Worm (Caenorhabditis elegans): Measurements from ENCODE around the gene fbxa-214.

The fbxa-214 gene

ce11 chrV:6053188-6053687, 16.6 kb downstream of the fbxa-214 start, which contains the start of gene seip-1 (continued):
- no peak for TF ChIP-seq lin-40 (tag; optimal IDR thresholded peaks at IDR 0.05)
- TF ChIP-seq lir-1 (GFP tag; conservative IDR thresholded peaks at IDR 0.05), result 0 out of 2 replicates have a peak, but pooled peaks have one; percentile 16
- TF ChIP-seq Y79H2A.3 (GFP tag; conservative IDR thresholded peaks at IDR 0.05), result no peak
- TF ChIP-seq C06A6.2 (GFP tag; conservative IDR thresholded peaks at IDR 0.05), result no peak
- no peak for TF ChIP-seq let-526 (GFP tag; IDR thresholded peaks at IDR 0.05)
- TF ChIP-seq xnd-1 (tag; optimal IDR thresholded peaks at IDR 0.05), result no peak
- TF ChIP-seq efl-1 (GFP tag; optimal IDR thresholded peaks at IDR 0.05), result peak; percentile 48
- no peak for TF ChIP-seq nfya-1 (tag; optimal IDR thresholded peaks at IDR 0.05; ENCODE audit: borderline replicate concordance, insufficient read depth)
- TF ChIP-seq rpc-1 (optimal IDR thresholded peaks at IDR 0.05), result no peak
- no peak for TF ChIP-seq rpc-1 (tag; optimal IDR thresholded peaks at IDR 0.05)
- TF ChIP-seq C17E4.6 (GFP tag; IDR thresholded peaks at IDR 0.05), result no peak
- TF ChIP-seq attf-6 (GFP tag; IDR thresholded peaks at IDR 0.05), result no peak
- TF ChIP-seq Y53G8AR.9 (GFP tag; conservative IDR thresholded peaks at IDR 0.05), result no peak
- peak; percentile 24 for TF ChIP-seq madf-10 (tag; optimal IDR thresholded peaks at IDR 0.05)
- TF ChIP-seq cebp-1 (GFP tag; IDR thresholded peaks at IDR 0.05), result peak; percentile 70
- TF ChIP-seq cebp-1 (tag; optimal IDR thresholded peaks at IDR 0.05), result peak; percentile 94
- no peak for TF ChIP-seq snpc-1.3 (tag; optimal IDR thresholded peaks at IDR 0.05; ENCODE audit: insufficient read depth)
- TF ChIP-seq nhr-27 (tag; optimal IDR thresholded peaks at IDR 0.05), result no peak
- TF ChIP-seq Y95B8A.8 (GFP tag; IDR thresholded peaks at IDR 0.05), result 0 out of 2 replicates have a peak, but pooled peaks have one; percentile 57
- TF ChIP-seq lin-26 (GFP tag; IDR thresholded peaks at IDR 0.05), result no peak
- no peak for TF ChIP-seq F22D6.2 (tag; optimal IDR thresholded peaks at IDR 0.05)
- no peak for TF ChIP-seq mes-4 (tag; optimal IDR thresholded peaks at IDR 0.05)
- no peak for TF ChIP-seq ztf-28 (GFP tag; IDR thresholded peaks at IDR 0.05)
- TF ChIP-seq ceh-100 (GFP tag; IDR thresholded peaks at IDR 0.05), result no peak; the same call in 1 of the 2 replicates
- no peak for TF ChIP-seq die-1 (tag; optimal IDR thresholded peaks at IDR 0.05)
- peak; percentile 65 for TF ChIP-seq unc-62 (GFP tag; optimal IDR thresholded peaks at IDR 0.05)
- no peak for TF ChIP-seq egrh-3 (GFP tag; IDR thresholded peaks at IDR 0.05)
- no peak for TF ChIP-seq madf-8 (GFP tag; conservative IDR thresholded peaks at IDR 0.05)
- no peak for TF ChIP-seq nhr-179 (tag; optimal IDR thresholded peaks at IDR 0.05)
- TF ChIP-seq F57A8.1 (GFP tag; optimal IDR thresholded peaks at IDR 0.05), result no peak
- no peak for TF ChIP-seq fkh-3 (tag; optimal IDR thresholded peaks at IDR 0.05)
- no peak for TF ChIP-seq athp-1 (tag; optimal IDR thresholded peaks at IDR 0.05)
- no peak for TF ChIP-seq egl-18 (GFP tag; IDR thresholded peaks at IDR 0.05)
- TF ChIP-seq ztf-26 (tag; optimal IDR thresholded peaks at IDR 0.05), result no peak
- no peak for TF ChIP-seq snpc-4 (GFP tag; optimal IDR thresholded peaks at IDR 0.05)
- TF ChIP-seq snpc-4 (tag; optimal IDR thresholded peaks at IDR 0.05), result peak in 3 of 4 experiments; percentile 7 to 79 (median 37)
- TF ChIP-seq F23B12.7 (tag; optimal IDR thresholded peaks at IDR 0.05; ENCODE audit: insufficient read depth), result peak; percentile 84
- no peak for TF ChIP-seq Y53F4B.3 (GFP tag; IDR thresholded peaks at IDR 0.05)
- TF ChIP-seq nfyb-1 (GFP tag; IDR thresholded peaks at IDR 0.05), result no peak
- peak; percentile 55; the same call in 1 of the 2 replicates for TF ChIP-seq pbrm-1 (GFP tag; IDR thresholded peaks at IDR 0.05)
- no peak for TF ChIP-seq B0261.1 (tag; optimal IDR thresholded peaks at IDR 0.05)
- no peak for TF ChIP-seq ztf-22 (GFP tag; optimal IDR thresholded peaks at IDR 0.05)
- no peak for TF ChIP-seq nhr-120 (GFP tag; IDR thresholded peaks at IDR 0.05)
- no peak for TF ChIP-seq ets-4 (GFP tag; optimal IDR thresholded peaks at IDR 0.05)
- peak; percentile 36 for TF ChIP-seq ztf-18 (tag; optimal IDR thresholded peaks at IDR 0.05)
- TF ChIP-seq ekl-4 (GFP tag; IDR thresholded peaks at IDR 0.05), result 0 out of 2 replicates have a peak, but pooled peaks have one; percentile 33
- no peak for TF ChIP-seq B0019.2 (GFP tag; conservative IDR thresholded peaks at IDR 0.05)
- no peak for TF ChIP-seq F52B5.7 (tag; optimal IDR thresholded peaks at IDR 0.05)
- TF ChIP-seq hlh-26 (GFP tag; conservative IDR thresholded peaks at IDR 0.05), result no peak
